Worm (Caenorhabditis elegans): ENCODE measurements around the gene clec-246.
A peak's percentile ranks its signal among the peaks of the same experiment; 100 is the strongest.

clec-246 gene

DNA sequence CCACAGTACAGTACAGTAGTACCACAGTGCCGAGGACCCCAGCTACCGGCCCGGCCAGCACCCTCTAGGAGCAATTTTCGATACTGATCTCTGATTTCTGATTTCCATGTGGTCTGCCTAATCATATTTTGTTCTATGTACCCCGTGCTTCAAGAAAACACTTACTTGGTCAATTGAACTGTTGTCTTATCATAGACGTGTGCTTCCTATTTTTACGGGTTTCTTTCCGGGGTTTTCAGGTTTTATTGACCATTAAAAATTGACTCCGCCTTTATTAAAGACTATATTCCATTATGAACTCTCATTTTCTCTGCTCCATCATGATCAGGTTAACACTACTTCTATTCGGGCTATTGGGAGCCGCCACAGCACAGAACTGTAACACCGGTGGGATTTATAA is 31.6 kb upstream of the clec-246 start, which contains the start of gene clec-48:
clec-48 (plus strand) TSS at position 320 of the 400 bp plus-strand sequence.
- TF ChIP-seq ama-1 (optimal IDR thresholded peaks at IDR 0.05) (no peak), ceh-9 (tag; optimal IDR thresholded peaks at IDR 0.05) (no peak), elt-2 (tag; optimal IDR thresholded peaks at IDR 0.05) (peak; percentile 50), ztf-11 (tag; optimal IDR thresholded peaks at IDR 0.05) (no peak), daf-12 (tag; optimal IDR thresholded peaks at IDR 0.05) (no peak), pqm-1 (tag; optimal IDR thresholded peaks at IDR 0.05) (peak; percentile 66), nfya-1 (tag; optimal IDR thresholded peaks at IDR 0.05; ENCODE audit: insufficient read depth) (no peak), egl-5 (tag; optimal IDR thresholded peaks at IDR 0.05) (no peak), jun-1 (tag; optimal IDR thresholded peaks at IDR 0.05) (no peak), nhr-67 (tag; optimal IDR thresholded peaks at IDR 0.05) (no peak)

DNA sequence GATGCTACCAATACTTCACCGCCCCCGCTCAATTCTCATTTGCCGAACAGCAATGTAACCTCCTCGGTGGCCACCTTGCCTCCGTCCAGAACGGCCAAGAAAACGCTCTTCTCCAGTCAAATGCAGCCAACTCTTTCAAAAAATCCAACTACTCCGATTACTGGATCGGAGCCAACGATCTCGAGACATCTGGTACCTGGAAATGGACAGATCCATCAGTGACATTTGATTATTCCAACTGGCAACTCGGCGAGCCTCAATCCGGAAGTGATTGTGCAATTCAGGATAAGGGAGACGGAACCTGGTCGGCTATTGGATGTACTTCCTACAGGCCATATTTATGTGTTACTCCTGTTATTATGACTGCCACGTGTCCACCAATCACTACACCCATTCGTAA is 31.1 kb upstream of the clec-246 start:
- TF ChIP-seq nhr-28 (tag; optimal IDR thresholded peaks at IDR 0.05) (no peak), tbx-2 (tag; optimal IDR thresholded peaks at IDR 0.05) (no peak), nhr-237 (tag; optimal IDR thresholded peaks at IDR 0.05) (no peak), elt-1 (tag; optimal IDR thresholded peaks at IDR 0.05) (no peak), nhr-23 (tag; optimal IDR thresholded peaks at IDR 0.05) (no peak), nhr-43 (tag; optimal IDR thresholded peaks at IDR 0.05; ENCODE audit: poor library complexity, severe bottlenecking) (no peak), mdl-1 (tag; optimal IDR thresholded peaks at IDR 0.05) (no peak)

DNA sequence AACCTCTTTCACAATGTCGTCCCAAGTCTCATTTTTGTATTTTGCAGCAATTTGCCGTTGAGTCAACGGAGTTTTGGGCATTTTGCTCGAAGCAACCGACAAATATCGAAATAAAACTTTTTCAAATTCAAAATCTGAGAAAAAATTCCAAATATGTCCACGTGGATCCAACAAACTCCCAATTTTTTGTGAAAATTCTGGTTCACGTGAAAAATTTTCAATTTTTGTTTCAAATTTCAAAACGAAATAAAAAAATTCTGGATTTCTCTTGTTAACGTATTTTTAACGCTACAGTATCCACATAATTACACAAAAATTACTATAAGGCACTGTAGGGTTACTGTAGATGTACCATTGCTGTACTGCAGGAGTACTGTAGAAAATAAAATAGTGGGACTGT is 28.1 kb upstream of the clec-246 start, which contains the start of gene C14A6.13:
C14A6.13 (minus strand) TSS at position 101 of the 400 bp plus-strand sequence.
- TF ChIP-seq fkh-2 (tag; optimal IDR thresholded peaks at IDR 0.05), result no peak
- no peak for TF ChIP-seq nhr-23 (tag; optimal IDR thresholded peaks at IDR 0.05)
- TF ChIP-seq mml-1 (tag; optimal IDR thresholded peaks at IDR 0.05), result no peak
- TF ChIP-seq nfya-1 (tag; optimal IDR thresholded peaks at IDR 0.05; ENCODE audit: insufficient read depth), result no peak
- no peak for TF ChIP-seq skn-1 (tag; optimal IDR thresholded peaks at IDR 0.05)
- TF ChIP-seq lsy-12 (tag; optimal IDR thresholded peaks at IDR 0.05), result no peak
- no peak for TF ChIP-seq ceh-9 (tag; optimal IDR thresholded peaks at IDR 0.05)
- TF ChIP-seq fos-1 (tag; optimal IDR thresholded peaks at IDR 0.05), result no peak
- TF ChIP-seq pha-4 (tag; optimal IDR thresholded peaks at IDR 0.05), result no peak
- no peak for TF ChIP-seq fkh-10 (GFP tag; optimal IDR thresholded peaks at IDR 0.05)
- TF ChIP-seq ZK546.5 (tag; optimal IDR thresholded peaks at IDR 0.05), result no peak
- TF ChIP-seq zag-1 (tag; optimal IDR thresholded peaks at IDR 0.05), result no peak
- no peak for TF ChIP-seq elt-2 (tag; optimal IDR thresholded peaks at IDR 0.05)
- no peak for TF ChIP-seq ama-1 (optimal IDR thresholded peaks at IDR 0.05)

DNA sequence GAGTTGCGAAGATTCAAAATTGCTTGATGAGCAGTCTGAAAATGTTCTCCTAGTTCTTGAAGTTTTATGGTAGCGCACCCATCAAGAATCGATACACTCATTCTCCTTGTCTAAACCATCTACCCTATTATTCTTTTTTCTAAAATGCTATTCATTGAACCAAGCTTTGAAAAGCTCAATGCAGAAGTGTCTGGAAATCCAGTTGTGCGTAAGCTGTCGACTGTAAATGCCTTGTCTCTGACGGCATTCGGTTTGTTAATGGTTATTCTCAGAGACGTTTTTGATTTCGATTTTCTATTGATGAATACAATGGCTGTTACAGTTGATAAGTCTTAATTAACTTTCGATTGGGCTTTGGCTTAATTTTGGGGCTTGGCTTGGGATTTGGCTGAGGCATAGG is 26.7 kb upstream of the clec-246 start, which contains the start of gene C14A6.12:
C14A6.12 (minus strand) TSS at position 101 of the 400 bp plus-strand sequence.
- TF ChIP-seq nhr-67 (tag; optimal IDR thresholded peaks at IDR 0.05) (no peak), nhr-43 (tag; optimal IDR thresholded peaks at IDR 0.05; ENCODE audit: poor library complexity, severe bottlenecking) (no peak), mdl-1 (tag; optimal IDR thresholded peaks at IDR 0.05) (no peak), nhr-12 (tag; optimal IDR thresholded peaks at IDR 0.05) (no peak), ztf-11 (tag; optimal IDR thresholded peaks at IDR 0.05) (no peak), jun-1 (tag; optimal IDR thresholded peaks at IDR 0.05) (no peak), nfya-1 (tag; optimal IDR thresholded peaks at IDR 0.05; ENCODE audit: insufficient read depth) (no peak), unc-62 (GFP tag; optimal IDR thresholded peaks at IDR 0.05) (no peak), ceh-9 (tag; optimal IDR thresholded peaks at IDR 0.05) (no peak), zag-1 (tag; optimal IDR thresholded peaks at IDR 0.05) (no peak), skn-1 (tag; optimal IDR thresholded peaks at IDR 0.05) (no peak), snpc-4 (tag; optimal IDR thresholded peaks at IDR 0.05) (no peak), pha-4 (tag; optimal IDR thresholded peaks at IDR 0.05) (no peak), lsy-12 (tag; optimal IDR thresholded peaks at IDR 0.05) (no peak), egl-5 (tag; optimal IDR thresholded peaks at IDR 0.05) (no peak), eor-1 (tag; optimal IDR thresholded peaks at IDR 0.05) (no peak), elt-3 (tag; optimal IDR thresholded peaks at IDR 0.05) (no peak), unc-39 (tag; optimal IDR thresholded peaks at IDR 0.05) (no peak), nhr-77 (tag; optimal IDR thresholded peaks at IDR 0.05) (no peak), pqm-1 (tag; optimal IDR thresholded peaks at IDR 0.05) (no peak)

DNA sequence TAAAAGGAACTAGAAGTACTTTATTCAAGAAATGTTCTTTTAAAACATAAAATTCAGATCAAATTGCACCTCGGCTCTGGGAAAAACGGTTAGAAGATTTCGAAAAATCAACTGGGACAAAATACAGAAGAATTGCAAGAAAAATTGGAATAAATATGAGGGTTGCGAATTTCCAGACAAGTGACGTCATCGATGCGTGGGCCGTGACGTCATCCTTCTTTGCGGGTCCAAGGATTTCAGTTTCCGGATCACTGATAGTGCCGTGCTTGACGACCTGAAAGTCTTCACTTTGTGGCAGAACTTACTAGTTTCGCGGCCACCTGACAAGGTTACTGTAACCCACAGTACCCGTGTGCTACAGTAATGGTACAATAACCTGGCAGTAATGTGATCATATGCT is 25.8 kb upstream of the clec-246 start:
- TF ChIP-seq lin-15B (tag; optimal IDR thresholded peaks at IDR 0.05) (no peak), nhr-23 (tag; optimal IDR thresholded peaks at IDR 0.05) (no peak), mml-1 (tag; optimal IDR thresholded peaks at IDR 0.05) (no peak), pqm-1 (tag; optimal IDR thresholded peaks at IDR 0.05) (no peak), nhr-237 (tag; optimal IDR thresholded peaks at IDR 0.05) (no peak), nhr-28 (tag; optimal IDR thresholded peaks at IDR 0.05) (no peak), nhr-43 (tag; optimal IDR thresholded peaks at IDR 0.05; ENCODE audit: poor library complexity, severe bottlenecking) (no peak), snpc-4 (tag; optimal IDR thresholded peaks at IDR 0.05) (no peak), ceh-82 (tag; optimal IDR thresholded peaks at IDR 0.05) (no peak), nhr-12 (tag; optimal IDR thresholded peaks at IDR 0.05) (no peak), nfya-1 (tag; optimal IDR thresholded peaks at IDR 0.05; ENCODE audit: insufficient read depth) (no peak), nhr-67 (tag; optimal IDR thresholded peaks at IDR 0.05) (no peak), ZK546.5 (tag; optimal IDR thresholded peaks at IDR 0.05) (no peak), nhr-11 (tag; optimal IDR thresholded peaks at IDR 0.05) (no peak), jun-1 (tag; optimal IDR thresholded peaks at IDR 0.05) (no peak), unc-39 (tag; optimal IDR thresholded peaks at IDR 0.05) (no peak), skn-1 (tag; optimal IDR thresholded peaks at IDR 0.05) (no peak), fkh-10 (GFP tag; optimal IDR thresholded peaks at IDR 0.05) (no peak), ztf-11 (tag; optimal IDR thresholded peaks at IDR 0.05) (no peak)

Data from whole organism, L3 larva.